Fruit fly (Drosophila melanogaster): ENCODE data around the gene CG17834.

The CG17834 gene

dm6 chr2L:8545393-8546100 lies 16.6 kb downstream of the CG17834 start (continued):
- TF ChIP-seq hbn (GFP tag; IDR thresholded peaks at IDR 0.05; ENCODE audit: partially characterized antibody) = no peak
- no peak for TF ChIP-seq nom (GFP tag; optimal IDR thresholded peaks at IDR 0.05)
- no peak for TF ChIP-seq CG18476 (GFP tag; optimal IDR thresholded peaks at IDR 0.05)
- TF ChIP-seq grau (tag; optimal IDR thresholded peaks at IDR 0.05) = peak; percentile 93
- no peak for TF ChIP-seq fd96Cb (tag; optimal IDR thresholded peaks at IDR 0.05)
- no peak for TF ChIP-seq Sry-β (GFP tag; optimal IDR thresholded peaks at IDR 0.05)
- no peak for TF ChIP-seq Six4 (GFP tag; optimal IDR thresholded peaks at IDR 0.05)
- peak; percentile 9 for TF ChIP-seq CG14710 (tag; optimal IDR thresholded peaks at IDR 0.05)
- no peak for TF ChIP-seq disco-r (GFP tag; optimal IDR thresholded peaks at IDR 0.05)
- TF ChIP-seq Oli (tag; optimal IDR thresholded peaks at IDR 0.05) = peak; percentile 1
- no peak for TF ChIP-seq eve (GFP tag; optimal IDR thresholded peaks at IDR 0.05)
- peak; percentile 25 for TF ChIP-seq CG10979 (tag; optimal IDR thresholded peaks at IDR 0.05)
- TF ChIP-seq Dip2 (GFP tag; IDR thresholded peaks at IDR 0.05) = no peak
- no peak for TF ChIP-seq dysf (GFP tag; IDR thresholded peaks at IDR 0.05)
- no peak for TF ChIP-seq jigr1 (GFP tag; IDR thresholded peaks at IDR 0.05)
- peak in 1 of 2 experiments; percentile 18 for TF ChIP-seq chif (GFP tag; optimal IDR thresholded peaks at IDR 0.05)
- TF ChIP-seq CG7963 (GFP tag; IDR thresholded peaks at IDR 0.05; ENCODE audit: partially characterized antibody) = no peak
- peak; percentile 12 for TF ChIP-seq gem (tag; optimal IDR thresholded peaks at IDR 0.05)
- no peak for TF ChIP-seq CG18011 (GFP tag; optimal IDR thresholded peaks at IDR 0.05)
- TF ChIP-seq CG9932 (GFP tag; IDR thresholded peaks at IDR 0.05) = no peak
- TF ChIP-seq Pdp1 (GFP tag; optimal IDR thresholded peaks at IDR 0.05) = peak in 1 of 2 experiments; percentile 10
- TF ChIP-seq bcd (GFP tag; optimal IDR thresholded peaks at IDR 0.05) = no peak
- TF ChIP-seq Meics (GFP tag; optimal IDR thresholded peaks at IDR 0.05) = no peak
- no peak for TF ChIP-seq shn (GFP tag; optimal IDR thresholded peaks at IDR 0.05)
- TF ChIP-seq ci (GFP tag; IDR thresholded peaks at IDR 0.05) = 0 out of 3 replicates have a peak, but pooled peaks have one; percentile 15
- TF ChIP-seq CG10209 (GFP tag; optimal IDR thresholded peaks at IDR 0.05) = no peak
- TF ChIP-seq ac (GFP tag; optimal IDR thresholded peaks at IDR 0.05) = peak; percentile 14
- no peak for TF ChIP-seq CG6765 (GFP tag; optimal IDR thresholded peaks at IDR 0.05)
- peak; percentile 3 for TF ChIP-seq unpg (GFP tag; optimal IDR thresholded peaks at IDR 0.05)
- TF ChIP-seq CG6689 (GFP tag; IDR thresholded peaks at IDR 0.05) = no peak
- TF ChIP-seq Adf1 (GFP tag; IDR thresholded peaks at IDR 0.05) = no peak
- no peak for TF ChIP-seq Sox100B (GFP tag; optimal IDR thresholded peaks at IDR 0.05)
- TF ChIP-seq CG15073 (GFP tag; optimal IDR thresholded peaks at IDR 0.05) = no peak
- no peak for TF ChIP-seq Atf3 (GFP tag; optimal IDR thresholded peaks at IDR 0.05)
- no peak for TF ChIP-seq CG17912 (GFP tag; optimal IDR thresholded peaks at IDR 0.05)
- no peak for TF ChIP-seq Mes4 (GFP tag; optimal IDR thresholded peaks at IDR 0.05)
- TF ChIP-seq twi (tag; optimal IDR thresholded peaks at IDR 0.05) = peak; percentile 22
- TF ChIP-seq tll (GFP tag; optimal IDR thresholded peaks at IDR 0.05) = peak in 1 of 2 experiments; percentile 81
- TF ChIP-seq vfl (GFP tag; optimal IDR thresholded peaks at IDR 0.05) = no peak
- no peak for TF ChIP-seq CG13296 (GFP tag; optimal IDR thresholded peaks at IDR 0.05)
- no peak for TF ChIP-seq CG16815 (GFP tag; optimal IDR thresholded peaks at IDR 0.05)
- TF ChIP-seq CG2199 (GFP tag; IDR thresholded peaks at IDR 0.05) = 0 out of 3 replicates have a peak, but pooled peaks have one; percentile 27
- TF ChIP-seq CG1647 (GFP tag; optimal IDR thresholded peaks at IDR 0.05) = no peak
- TF ChIP-seq HLH4C (GFP tag; IDR thresholded peaks at IDR 0.05; ENCODE audit: partially characterized antibody) = no peak
- TF ChIP-seq pum (GFP tag; optimal IDR thresholded peaks at IDR 0.05) = no peak
- peak; percentile 31 for TF ChIP-seq dmrt11E (tag; optimal IDR thresholded peaks at IDR 0.05)
- peak; percentile 20 for TF ChIP-seq CG18262 (tag; optimal IDR thresholded peaks at IDR 0.05)
- TF ChIP-seq CG2129 (GFP tag; IDR thresholded peaks at IDR 0.05; ENCODE audit: partially characterized antibody) = no peak
- no peak for TF ChIP-seq insv (GFP tag; optimal IDR thresholded peaks at IDR 0.05)
